Worm (Caenorhabditis elegans) whole organism, young adult: ENCODE results near the gene mab-10.
A peak's percentile ranks its signal among the peaks of the same experiment; 100 is the strongest.

Source experiments
- B0019.2 ChIP-seq: fragments of 200-800 bp; sonication (Bioruptor generic); conservative IDR thresholded peaks from 2 replicates; pipeline ENCODE4 v1.3.6; 2022; ENCODE audit warnings: missing genetic modification reagents, missing genetic modification characterization, missing compliant biosample characterization
- C17E4.6 ChIP-seq: fragments of 200-800 bp; sonication (Bioruptor generic); IDR thresholded peaks from 2 replicates; pipeline ENCODE4 v1.3.6; 2022; ENCODE audit warnings: missing genetic modification reagents, missing genetic modification characterization, missing compliant biosample characterization
- D2030.7 ChIP-seq: fragments of 200-800 bp; sonication (Bioruptor generic); IDR thresholded peaks from 2 replicates; pipeline ENCODE4 v1.3.6; 2022; ENCODE audit warnings: missing genetic modification reagents, missing genetic modification characterization, missing compliant biosample characterization
- F10E7.11 ChIP-seq: sonication (generic microtip); optimal IDR thresholded peaks from 2 replicates; lab custom pipeline; 2017; ENCODE audit warnings: mild to moderate bottlenecking, missing genetic modification characterization, moderate library complexity, missing compliant biosample characterization
- F37B4.10 ChIP-seq: fragments of 200-800 bp; sonication (Bioruptor generic); IDR thresholded peaks from 2 replicates; pipeline ENCODE4 v1.3.6; 2022; ENCODE audit warnings: missing genetic modification characterization, missing compliant biosample characterization
- F39B2.1 ChIP-seq: fragments of 200-800 bp; sonication (Bioruptor generic); IDR thresholded peaks from 2 replicates; pipeline ENCODE4 v1.3.6; 2022; ENCODE audit warnings: missing genetic modification reagents, missing genetic modification characterization, missing compliant biosample characterization
- F49E8.2 ChIP-seq: sonication (generic microtip); optimal IDR thresholded peaks from 3 replicates; lab custom pipeline; 2017; ENCODE audit warnings: missing genetic modification characterization, mild to moderate bottlenecking, missing compliant biosample characterization, antibody characterized with exemption, moderate library complexity; ENCODE audit not compliant: insufficient read depth
- F52B5.7 ChIP-seq: sonication (generic microtip); optimal IDR thresholded peaks from 2 replicates; lab custom pipeline; 2016; ENCODE audit warnings: mild to moderate bottlenecking, missing genetic modification characterization, missing compliant biosample characterization
- F55B11.4 ChIP-seq: sonication (generic microtip); optimal IDR thresholded peaks from 2 replicates; lab custom pipeline; 2016; ENCODE audit warnings: missing compliant biosample characterization, missing genetic modification characterization, borderline replicate concordance; ENCODE audit not compliant: insufficient read depth
- F57A8.1 ChIP-seq: fragments of 200-800 bp; sonication (Bioruptor generic); optimal IDR thresholded peaks from 2 replicates; lab custom pipeline; 2018; ENCODE audit warnings: mild to moderate bottlenecking, missing genetic modification characterization, moderate library complexity, missing compliant biosample characterization
- F57C9.4 ChIP-seq: sonication (generic microtip); optimal IDR thresholded peaks from 2 replicates; lab custom pipeline; 2017; ENCODE audit warnings: mild to moderate bottlenecking, missing genetic modification characterization, missing compliant biosample characterization
- K11D2.4 ChIP-seq: fragments of 200-800 bp; sonication (Bioruptor generic); IDR thresholded peaks from 2 replicates; pipeline ENCODE4 v1.3.6; 2022; ENCODE audit warnings: missing genetic modification reagents, missing genetic modification characterization, missing compliant biosample characterization
- T26A5.8 ChIP-seq: sonication (generic microtip); optimal IDR thresholded peaks from 2 replicates; lab custom pipeline; 2016; ENCODE audit warnings: missing genetic modification characterization, missing compliant biosample characterization
- Y53G8AR.9 ChIP-seq: fragments of 200-800 bp; sonication (Bioruptor generic); conservative IDR thresholded peaks from 2 replicates; pipeline ENCODE4 v1.3.6; 2022; ENCODE audit warnings: missing genetic modification reagents, missing genetic modification characterization, missing compliant biosample characterization
- ZK185.1 ChIP-seq: sonication (generic microtip); optimal IDR thresholded peaks from 2 replicates; lab custom pipeline; 2016; ENCODE audit warnings: mild to moderate bottlenecking, missing genetic modification characterization, missing compliant biosample characterization; ENCODE audit not compliant: poor library complexity, severe bottlenecking
- aptf-2 ChIP-seq: fragments of 200-800 bp; sonication (Bioruptor generic); conservative IDR thresholded peaks from 2 replicates; pipeline ENCODE4 v1.3.6; 2022; ENCODE audit warnings: missing genetic modification reagents, missing genetic modification characterization, missing compliant biosample characterization
- attf-3 ChIP-seq: fragments of 200-800 bp; sonication (Bioruptor generic); conservative IDR thresholded peaks from 2 replicates; pipeline ENCODE4 v1.3.6; 2022; ENCODE audit warnings: missing genetic modification reagents, missing genetic modification characterization, missing compliant biosample characterization
- chd-7 ChIP-seq: sonication (generic microtip); optimal IDR thresholded peaks from 2 replicates; lab custom pipeline; 2016; ENCODE audit warnings: mild to moderate bottlenecking, missing genetic modification characterization, moderate library complexity, missing compliant biosample characterization
- die-1 ChIP-seq: sonication (generic microtip); optimal IDR thresholded peaks from 2 replicates; lab custom pipeline; 2016; ENCODE audit warnings: missing genotype, mild to moderate bottlenecking, missing genetic modification characterization, missing compliant biosample characterization
- dpl-1 ChIP-seq: fragments of 150-350 bp; optimal IDR thresholded peaks from 2 replicates; lab custom pipeline; 2014; ENCODE audit warnings: missing biosample characterization, missing genetic modification reagents, missing genetic modification characterization
- egl-18 ChIP-seq: fragments of 200-800 bp; sonication (Bioruptor generic); IDR thresholded peaks from 2 replicates; pipeline ENCODE4 v1.3.6; 2022; ENCODE audit warnings: missing genetic modification reagents, missing genetic modification characterization, missing compliant biosample characterization
- ekl-4 ChIP-seq: fragments of 200-800 bp; sonication (Bioruptor generic); IDR thresholded peaks from 2 replicates; pipeline ENCODE4 v1.3.6; 2022; ENCODE audit warnings: missing genetic modification reagents, missing genetic modification characterization, missing compliant biosample characterization
- ets-4 ChIP-seq: fragments of 200-800 bp; sonication (Bioruptor generic); optimal IDR thresholded peaks from 2 replicates; lab custom pipeline; 2018; ENCODE audit warnings: mild to moderate bottlenecking, missing genetic modification characterization, missing compliant biosample characterization
- gei-17 ChIP-seq: fragments of 200-800 bp; sonication (Bioruptor generic); optimal IDR thresholded peaks from 2 replicates; lab custom pipeline; 2018; ENCODE audit warnings: mild to moderate bottlenecking, missing genetic modification characterization, missing compliant biosample characterization
- hlh-12 ChIP-seq: sonication (generic microtip); optimal IDR thresholded peaks from 2 replicates; lab custom pipeline; 2016; ENCODE audit warnings: missing genetic modification characterization, missing compliant biosample characterization
- let-526 ChIP-seq: fragments of 200-800 bp; sonication (Bioruptor generic); IDR thresholded peaks from 2 replicates; pipeline ENCODE4 v1.3.6; 2022; ENCODE audit warnings: missing genetic modification reagents, missing genetic modification characterization, missing compliant biosample characterization
- lin-26 ChIP-seq: fragments of 200-800 bp; sonication (Bioruptor generic); IDR thresholded peaks from 2 replicates; pipeline ENCODE4 v1.3.6; 2022; ENCODE audit warnings: missing genetic modification reagents, missing genetic modification characterization, missing compliant biosample characterization
- lin-35 ChIP-seq, 3 experiments: fragments of 150-350 bp in 2 of 3; sonication (generic microtip) in 1 of 3; optimal IDR thresholded peaks; 2 replicates each; lab custom pipeline; 2014 to 2018; ENCODE audit warnings: missing biosample characterization in 3 of 3, missing genetic modification characterization in 3 of 3, missing genetic modification reagents in 3 of 3
- lin-40 ChIP-seq: sonication (generic microtip); optimal IDR thresholded peaks from 2 replicates; lab custom pipeline; 2016; ENCODE audit warnings: missing genetic modification characterization, mild to moderate bottlenecking, missing compliant biosample characterization, missing genotype, missing genetic modification reagents
- madf-6 ChIP-seq: fragments of 200-800 bp; sonication (Bioruptor generic); IDR thresholded peaks from 2 replicates; pipeline ENCODE4 v1.3.6; 2022; ENCODE audit warnings: missing genetic modification reagents, missing genetic modification characterization, missing compliant biosample characterization
- madf-8 ChIP-seq: fragments of 200-800 bp; sonication (Bioruptor generic); conservative IDR thresholded peaks from 2 replicates; pipeline ENCODE4 v1.3.6; 2022; ENCODE audit warnings: missing genetic modification reagents, missing genetic modification characterization, missing compliant biosample characterization
- mcd-1 ChIP-seq: fragments of 200-800 bp; sonication (Bioruptor generic); IDR thresholded peaks from 2 replicates; pipeline ENCODE4 v1.3.6; 2022; ENCODE audit warnings: missing genetic modification reagents, missing genetic modification characterization, missing compliant biosample characterization
- mel-28 ChIP-seq: sonication (generic microtip); optimal IDR thresholded peaks from 2 replicates; lab custom pipeline; 2016; ENCODE audit warnings: borderline replicate concordance, mild to moderate bottlenecking, missing genetic modification characterization, missing compliant biosample characterization
- mxl-1 ChIP-seq: sonication (generic microtip); optimal IDR thresholded peaks from 2 replicates; lab custom pipeline; 2016; ENCODE audit warnings: missing genetic modification characterization, missing compliant biosample characterization
- nfya-2 ChIP-seq: fragments of 200-800 bp; sonication (Bioruptor generic); IDR thresholded peaks from 2 replicates; pipeline ENCODE4 v1.3.6; 2022; ENCODE audit warnings: missing genetic modification reagents, missing genetic modification characterization, missing compliant biosample characterization
- nhr-179 ChIP-seq: sonication (generic microtip); optimal IDR thresholded peaks from 2 replicates; lab custom pipeline; 2016; ENCODE audit warnings: mild to moderate bottlenecking, missing genetic modification characterization, missing compliant biosample characterization
- nhr-80 ChIP-seq: sonication (generic microtip); optimal IDR thresholded peaks from 2 replicates; lab custom pipeline; 2016; ENCODE audit warnings: missing genetic modification characterization, missing compliant biosample characterization
- rec-8 ChIP-seq, 2 experiments: sonication (generic microtip); optimal IDR thresholded peaks; 2 replicates each; lab custom pipeline; 2016; ENCODE audit warnings: mild to moderate bottlenecking in 2 of 2, missing genetic modification characterization in 2 of 2, missing genetic modification reagents in 2 of 2, missing genotype in 2 of 2, missing biosample characterization in 1 of 2, missing compliant biosample characterization in 1 of 2, moderate library complexity in 1 of 2
- repo-1 ChIP-seq: sonication (generic microtip); optimal IDR thresholded peaks from 2 replicates; lab custom pipeline; 2017; ENCODE audit warnings: mild to moderate bottlenecking, missing genetic modification characterization, missing compliant biosample characterization
- somi-1 ChIP-seq: fragments of 200-800 bp; sonication (Bioruptor generic); optimal IDR thresholded peaks from 2 replicates; lab custom pipeline; 2018; ENCODE audit warnings: mild to moderate bottlenecking, missing genetic modification characterization, missing compliant biosample characterization
- tbp1 ChIP-seq: fragments of 200-800 bp; sonication (Bioruptor generic); optimal IDR thresholded peaks from 2 replicates; lab custom pipeline; 2018; ENCODE audit warnings: mild to moderate bottlenecking, missing genetic modification characterization, missing compliant biosample characterization
- tbx-9 ChIP-seq: sonication (generic microtip); optimal IDR thresholded peaks from 2 replicates; lab custom pipeline; 2016; ENCODE audit warnings: borderline replicate concordance, missing genetic modification characterization, inconsistent platforms, missing compliant biosample characterization
- tlf-1 ChIP-seq: fragments of 200-800 bp; sonication (Bioruptor generic); optimal IDR thresholded peaks from 2 replicates; lab custom pipeline; 2018; ENCODE audit warnings: mild to moderate bottlenecking, missing genetic modification characterization, missing compliant biosample characterization
- unc-62 ChIP-seq: fragments of 150-350 bp; optimal IDR thresholded peaks from 2 replicates; lab custom pipeline; 2014; ENCODE audit warnings: missing biosample characterization, missing genetic modification reagents, missing genetic modification characterization
- zfh-2 ChIP-seq: fragments of 200-800 bp; sonication (Bioruptor generic); conservative IDR thresholded peaks from 2 replicates; pipeline ENCODE4 v1.3.6; 2022; ENCODE audit warnings: missing genetic modification reagents, missing genetic modification characterization, missing compliant biosample characterization
- zim-3 ChIP-seq: sonication (generic microtip); optimal IDR thresholded peaks from 2 replicates; lab custom pipeline; 2017; ENCODE audit warnings: mild to moderate bottlenecking, missing genetic modification characterization, moderate library complexity, missing compliant biosample characterization
- ztf-6 ChIP-seq: fragments of 200-800 bp; sonication (Bioruptor generic); IDR thresholded peaks from 2 replicates; pipeline ENCODE4 v1.3.6; 2022; ENCODE audit warnings: missing genetic modification reagents, missing genetic modification characterization, missing compliant biosample characterization

The mab-10 gene

DNA sequence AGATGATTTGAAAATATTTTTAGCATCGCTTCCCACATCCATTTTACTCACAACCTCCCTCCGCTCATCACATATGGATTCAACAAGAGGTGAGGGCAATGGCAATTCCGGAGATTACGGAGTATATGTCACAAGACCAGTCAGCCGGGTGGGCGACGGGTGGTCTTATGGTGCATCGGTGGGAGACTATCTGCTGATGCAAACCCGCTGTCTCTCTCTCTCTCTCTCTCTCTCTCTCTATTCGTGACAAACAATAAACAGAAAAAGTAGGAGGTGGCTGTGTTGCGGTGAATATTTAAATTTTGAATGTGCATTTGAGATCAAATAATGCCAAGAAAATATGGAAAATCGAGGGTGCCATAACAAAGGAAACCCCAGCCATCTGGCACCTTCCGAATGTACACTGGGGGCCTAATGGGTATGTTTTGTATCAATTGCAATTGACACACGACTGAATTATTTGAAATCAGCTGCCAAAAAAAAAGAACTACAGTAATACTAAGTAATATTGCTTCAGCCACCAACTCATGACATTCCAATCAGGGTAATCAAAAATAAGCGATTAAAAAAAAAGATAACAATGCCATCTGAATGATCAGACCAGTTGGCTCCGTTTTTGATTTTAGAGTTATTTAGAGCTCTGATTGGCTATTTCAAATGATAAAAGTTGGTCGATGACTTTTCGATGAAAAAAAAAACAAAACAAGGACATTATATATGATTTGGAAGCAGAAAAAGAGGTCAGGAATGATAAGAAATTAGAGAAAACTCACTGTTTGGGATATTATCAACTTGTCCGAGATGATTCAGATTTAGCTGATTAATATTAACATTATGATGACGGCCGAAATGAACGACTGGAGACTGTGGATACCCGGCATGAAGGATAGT lies 20.2 kb downstream of the mab-10 start (continued):
- TF ChIP-seq tlf-1, result peak; percentile 40
- TF ChIP-seq gei-17, result no peak
- TF ChIP-seq nfya-2 (GFP tag; lab: Robert Waterston, UW), result no peak
- no peak for TF ChIP-seq somi-1 (GFP tag; lab: Kevin White, UChicago)
- 0 out of 2 replicates have a peak, but pooled peaks have one; percentile 7 for TF ChIP-seq Y53G8AR.9 (GFP tag; lab: Robert Waterston, UW)
- no peak for TF ChIP-seq F39B2.1 (GFP tag; lab: Robert Waterston, UW)
- no peak; the same call in 1 of the 2 replicates for TF ChIP-seq madf-6
- TF ChIP-seq aptf-2, result no peak
- no peak for TF ChIP-seq F37B4.10 (GFP tag; lab: Robert Waterston, UW)
- no peak for TF ChIP-seq mel-28 (tag; lab: Kevin White, UChicago)
- TF ChIP-seq unc-62 (GFP tag; lab: Kevin White, UChicago), result no peak
- TF ChIP-seq D2030.7 (GFP tag; lab: Robert Waterston, UW), result no peak
- no peak for TF ChIP-seq repo-1 (tag; lab: Kevin White, UChicago)
- TF ChIP-seq mcd-1 (GFP tag; lab: Robert Waterston, UW), result no peak; the same call in 1 of the 2 replicates
- TF ChIP-seq ztf-6 (GFP tag; lab: Robert Waterston, UW), result no peak
- no peak for TF ChIP-seq F49E8.2 (tag; lab: Kevin White, UChicago)
- TF ChIP-seq T26A5.8 (tag; lab: Kevin White, UChicago), result no peak
- no peak for TF ChIP-seq attf-3
- TF ChIP-seq nhr-179, result no peak
- TF ChIP-seq die-1 (tag; lab: Kevin White, UChicago), result no peak
- no peak for TF ChIP-seq let-526 (GFP tag; lab: Robert Waterston, UW)
- TF ChIP-seq F10E7.11, result no peak
- no peak for TF ChIP-seq rec-8 (tag; optimal IDR thresholded peaks at IDR 0.05; lab: Kevin White, UChicago)
- no peak for TF ChIP-seq lin-35 (GFP tag; optimal IDR thresholded peaks at IDR 0.05; lab: Kevin White, UChicago)
- peak; percentile 59 for TF ChIP-seq ets-4 (GFP tag; lab: Kevin White, UChicago)
- TF ChIP-seq F52B5.7 (tag; lab: Kevin White, UChicago), result no peak
- TF ChIP-seq F57A8.1, result no peak
- TF ChIP-seq tbx-9, result no peak
- TF ChIP-seq C17E4.6 (GFP tag; lab: Robert Waterston, UW), result no peak
- TF ChIP-seq F55B11.4 (tag; lab: Kevin White, UChicago), result no peak
- TF ChIP-seq madf-8, result no peak
- no peak for TF ChIP-seq F57C9.4 (tag; lab: Kevin White, UChicago)
- TF ChIP-seq ekl-4, result no peak
- TF ChIP-seq hlh-12 (tag; lab: Kevin White, UChicago), result no peak
- TF ChIP-seq lin-26 (GFP tag; lab: Robert Waterston, UW), result no peak
- TF ChIP-seq egl-18 (GFP tag; lab: Robert Waterston, UW), result no peak
- peak; percentile 31 for TF ChIP-seq ZK185.1 (tag; lab: Kevin White, UChicago)
- no peak for TF ChIP-seq mxl-1 (tag; lab: Kevin White, UChicago)
- TF ChIP-seq tbp1, result peak; percentile 21
- TF ChIP-seq zfh-2, result no peak
- TF ChIP-seq K11D2.4, result no peak
- no peak for TF ChIP-seq lin-40 (tag; lab: Kevin White, UChicago)
- TF ChIP-seq nhr-80 (tag; lab: Kevin White, UChicago), result no peak
- peak; percentile 15 for TF ChIP-seq zim-3 (tag; lab: Kevin White, UChicago)
- TF ChIP-seq dpl-1, result no peak
- no peak for TF ChIP-seq chd-7
- TF ChIP-seq B0019.2, result no peak
